Fruit fly (Drosophila melanogaster) Kc167 (cell line): ENCODE data around the gene CG15695.

ENCODE experiments used
- Sin3A ChIP-seq: fragments of >200 bp; optimal IDR thresholded peaks from 2 replicates; lab custom pipeline; 2018; ENCODE audit warnings: missing external identifiers
- h ChIP-seq: fragments of >200 bp; optimal IDR thresholded peaks from 3 replicates; lab custom pipeline; 2018; ENCODE audit warnings: missing external identifiers
- insv ChIP-seq: fragments of >200 bp; optimal IDR thresholded peaks from 3 replicates; lab custom pipeline; 2018; ENCODE audit warnings: missing external identifiers
- psq ChIP-seq: fragments of >200 bp; optimal IDR thresholded peaks from 2 replicates; lab custom pipeline; 2017; ENCODE audit warnings: missing external identifiers

DNA sequence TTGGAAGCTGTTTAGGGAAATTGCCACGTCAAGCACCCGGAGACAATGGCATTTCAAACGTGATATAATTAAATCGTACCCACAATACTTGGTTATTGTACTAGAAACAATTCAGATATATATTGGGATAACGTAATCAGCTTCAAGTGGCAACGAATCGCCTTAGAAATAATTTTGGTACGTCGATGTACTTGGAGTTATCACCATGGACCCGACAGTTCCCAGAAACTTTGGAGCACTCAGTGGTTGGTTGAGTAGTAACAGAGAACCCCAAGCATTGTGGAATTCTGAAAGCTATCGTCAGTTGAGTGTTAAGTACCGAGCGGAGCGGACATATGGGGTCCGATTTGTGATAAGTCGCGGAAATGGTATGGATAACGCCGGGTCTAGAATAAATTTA, at the start of gene CG15695:
- TF ChIP-seq insv (lab: Kevin White, UChicago): no peak
- no peak for TF ChIP-seq psq
- TF ChIP-seq Sin3A (lab: Kevin White, UChicago): no peak
- no peak for TF ChIP-seq h (lab: Kevin White, UChicago)
